Worm (Caenorhabditis elegans): ENCODE measurements around the gene best-5.
A peak's percentile ranks its signal among the peaks of the same experiment; 100 is the strongest.

DNA sequence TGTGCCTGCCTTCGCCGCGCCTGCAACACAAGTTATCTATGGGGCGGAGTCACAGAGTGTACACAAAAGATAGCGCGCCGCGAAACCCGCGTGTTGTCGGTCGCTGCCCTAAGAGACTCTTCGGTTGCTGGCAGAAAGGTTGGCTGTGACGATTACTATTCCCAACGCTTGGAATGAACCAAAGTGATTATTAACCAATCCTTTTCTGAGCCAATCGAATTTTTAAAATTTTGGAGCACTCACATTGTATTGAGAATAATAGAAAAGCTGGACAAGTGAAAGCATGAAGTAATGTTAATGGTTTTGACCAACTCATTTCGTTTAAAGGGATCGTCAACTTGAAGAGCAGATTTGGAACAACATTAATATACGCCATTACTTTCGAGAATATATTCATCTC lies 27.2 kb upstream of the best-5 start:
- TF ChIP-seq ama-1 (optimal IDR thresholded peaks at IDR 0.05) (peak; percentile 96), mdl-1 (tag; optimal IDR thresholded peaks at IDR 0.05) (no peak), ceh-9 (tag; optimal IDR thresholded peaks at IDR 0.05) (no peak)
